Worm (Caenorhabditis elegans) whole organism, late embryonic: ENCODE data around the gene D1054.1.

Source experiments
- C08G9.2 ChIP-seq: sonication (generic microtip); optimal IDR thresholded peaks from 2 replicates; lab custom pipeline; 2016; ENCODE audit warnings: mild to moderate bottlenecking, missing genetic modification characterization, moderate library complexity, missing compliant biosample characterization
- F13H6.1 ChIP-seq: sonication (generic microtip); optimal IDR thresholded peaks from 2 replicates; lab custom pipeline; 2016; ENCODE audit warnings: missing genetic modification characterization, missing compliant biosample characterization
- K02D7.2 ChIP-seq: sonication (generic microtip); optimal IDR thresholded peaks from 2 replicates; lab custom pipeline; 2017; ENCODE audit warnings: mild to moderate bottlenecking, missing genetic modification characterization, missing compliant biosample characterization
- K09A11.1 ChIP-seq: sonication (generic microtip); optimal IDR thresholded peaks from 2 replicates; lab custom pipeline; 2017; ENCODE audit warnings: antibody characterized with exemption, mild to moderate bottlenecking, missing genetic modification characterization, missing compliant biosample characterization; ENCODE audit not compliant: insufficient read depth
- T23F11.4 ChIP-seq: fragments of 200-800 bp; sonication (Bioruptor generic); optimal IDR thresholded peaks from 2 replicates; lab custom pipeline; 2018; ENCODE audit warnings: mild to moderate bottlenecking, missing genetic modification characterization, missing compliant biosample characterization
- Y22D7AL.16 ChIP-seq: sonication (generic microtip); optimal IDR thresholded peaks from 2 replicates; lab custom pipeline; 2016; ENCODE audit warnings: missing genetic modification characterization, missing compliant biosample characterization
- ahr-1 ChIP-seq: sonication (generic microtip); optimal IDR thresholded peaks from 2 replicates; lab custom pipeline; 2016; ENCODE audit warnings: missing genetic modification characterization, missing compliant biosample characterization
- ama-1 ChIP-seq: fragments of 150-350 bp; optimal IDR thresholded peaks from 2 replicates; lab custom pipeline; 2014
- ceh-14 ChIP-seq: sonication (generic microtip); optimal IDR thresholded peaks from 2 replicates; lab custom pipeline; 2016; ENCODE audit warnings: missing genotype, missing genetic modification characterization, missing compliant biosample characterization
- ceh-18 ChIP-seq: sonication (generic microtip); optimal IDR thresholded peaks from 2 replicates; lab custom pipeline; 2016; ENCODE audit warnings: missing genetic modification characterization, missing compliant biosample characterization
- ceh-22 ChIP-seq: sonication (generic microtip); optimal IDR thresholded peaks from 2 replicates; lab custom pipeline; 2017; ENCODE audit warnings: missing biosample characterization, missing genetic modification characterization
- ceh-30 ChIP-seq: fragments of 150-350 bp; optimal IDR thresholded peaks from 2 replicates; lab custom pipeline; 2014; ENCODE audit warnings: missing biosample characterization, missing genetic modification characterization
- ceh-31 ChIP-seq: sonication (generic microtip); optimal IDR thresholded peaks from 2 replicates; lab custom pipeline; 2016; ENCODE audit warnings: missing genetic modification characterization, missing compliant biosample characterization
- ceh-34 ChIP-seq: sonication (generic microtip); optimal IDR thresholded peaks from 2 replicates; lab custom pipeline; 2016; ENCODE audit warnings: mild to moderate bottlenecking, missing genetic modification characterization, missing compliant biosample characterization
- ceh-45 ChIP-seq: fragments of 200-800 bp; sonication (Bioruptor generic); IDR thresholded peaks from 2 replicates; pipeline ENCODE4 v1.3.6; 2022; ENCODE audit warnings: missing genetic modification reagents, missing genetic modification characterization, missing compliant biosample characterization
- ceh-48 ChIP-seq: sonication (generic microtip); optimal IDR thresholded peaks from 2 replicates; lab custom pipeline; 2016; ENCODE audit warnings: missing genetic modification characterization, inconsistent platforms, missing compliant biosample characterization
- ceh-6 ChIP-seq: fragments of 200-800 bp; sonication (Bioruptor generic); optimal IDR thresholded peaks from 2 replicates; lab custom pipeline; 2018; ENCODE audit warnings: mild to moderate bottlenecking, missing genetic modification characterization, missing compliant biosample characterization
- ceh-9 ChIP-seq: sonication (generic microtip); optimal IDR thresholded peaks from 2 replicates; lab custom pipeline; 2016; ENCODE audit warnings: mild to moderate bottlenecking, missing genetic modification characterization, inconsistent platforms, missing compliant biosample characterization
- che-1 ChIP-seq: sonication (generic microtip); optimal IDR thresholded peaks from 2 replicates; lab custom pipeline; 2016; ENCODE audit warnings: mild to moderate bottlenecking, missing genetic modification characterization, missing compliant biosample characterization
- dmd-4 ChIP-seq: sonication (generic microtip); optimal IDR thresholded peaks from 2 replicates; lab custom pipeline; 2016; ENCODE audit warnings: borderline replicate concordance, missing genetic modification characterization, missing compliant biosample characterization
- dve-1 ChIP-seq: sonication (generic microtip); optimal IDR thresholded peaks from 2 replicates; lab custom pipeline; 2017; ENCODE audit warnings: antibody characterized with exemption, mild to moderate bottlenecking, missing genetic modification characterization, missing compliant biosample characterization
- elt-2 ChIP-seq: sonication (generic microtip); optimal IDR thresholded peaks from 2 replicates; lab custom pipeline; 2016; ENCODE audit warnings: missing genetic modification reagents, missing genetic modification characterization, missing compliant biosample characterization
- elt-4 ChIP-seq: sonication (generic microtip); optimal IDR thresholded peaks from 2 replicates; lab custom pipeline; 2016; ENCODE audit warnings: missing genetic modification characterization, missing compliant biosample characterization
- eyg-1 ChIP-seq: sonication (generic microtip); optimal IDR thresholded peaks from 2 replicates; lab custom pipeline; 2016; ENCODE audit warnings: missing genotype, missing genetic modification characterization, missing compliant biosample characterization
- fkh-10 ChIP-seq: fragments of 150-350 bp; optimal IDR thresholded peaks from 2 replicates; lab custom pipeline; 2014; ENCODE audit warnings: missing biosample characterization, missing genetic modification reagents, missing genetic modification characterization
- fkh-6 ChIP-seq: sonication (generic microtip); optimal IDR thresholded peaks from 2 replicates; lab custom pipeline; 2016; ENCODE audit warnings: missing genetic modification characterization, missing compliant biosample characterization
- hlh-13 ChIP-seq: fragments of 200-800 bp; sonication (Bioruptor generic); optimal IDR thresholded peaks from 2 replicates; lab custom pipeline; 2018; ENCODE audit warnings: mild to moderate bottlenecking, missing genetic modification characterization, missing compliant biosample characterization
- hlh-6 ChIP-seq: sonication (generic microtip); optimal IDR thresholded peaks from 2 replicates; lab custom pipeline; 2016; ENCODE audit warnings: missing genotype, missing genetic modification characterization, missing compliant biosample characterization
- lim-6 ChIP-seq: sonication (generic microtip); optimal IDR thresholded peaks from 2 replicates; lab custom pipeline; 2016; ENCODE audit warnings: missing genetic modification characterization, missing compliant biosample characterization
- lin-11 ChIP-seq: fragments of 200-800 bp; sonication (Bioruptor generic); optimal IDR thresholded peaks from 2 replicates; lab custom pipeline; 2018; ENCODE audit warnings: mild to moderate bottlenecking, missing genetic modification characterization, missing compliant biosample characterization
- madf-2 ChIP-seq: sonication (generic microtip); optimal IDR thresholded peaks from 2 replicates; lab custom pipeline; 2017; ENCODE audit warnings: missing genetic modification characterization, missing compliant biosample characterization
- mec-3 ChIP-seq: sonication (generic microtip); optimal IDR thresholded peaks from 2 replicates; lab custom pipeline; 2016; ENCODE audit warnings: borderline replicate concordance, missing genetic modification characterization, missing compliant biosample characterization
- nfya-1 ChIP-seq: sonication (generic microtip); optimal IDR thresholded peaks from 2 replicates; lab custom pipeline; 2017; ENCODE audit warnings: missing genetic modification characterization, mild to moderate bottlenecking, missing compliant biosample characterization, antibody characterized with exemption, moderate library complexity
- nhr-232 ChIP-seq: sonication (generic microtip); optimal IDR thresholded peaks from 2 replicates; lab custom pipeline; 2016; ENCODE audit warnings: missing genetic modification characterization, missing compliant biosample characterization
- odd-2 ChIP-seq: sonication (generic microtip); optimal IDR thresholded peaks from 2 replicates; lab custom pipeline; 2017; ENCODE audit warnings: antibody characterized with exemption, mild to moderate bottlenecking, missing genetic modification characterization, missing compliant biosample characterization
- pag-3 ChIP-seq: sonication (generic microtip); optimal IDR thresholded peaks from 2 replicates; lab custom pipeline; 2016; ENCODE audit warnings: missing compliant biosample characterization, missing genetic modification characterization, borderline replicate concordance
- pat-9 ChIP-seq: fragments of 200-800 bp; sonication (Bioruptor generic); optimal IDR thresholded peaks from 2 replicates; lab custom pipeline; 2018; ENCODE audit warnings: mild to moderate bottlenecking, missing genetic modification characterization, moderate library complexity, missing compliant biosample characterization
- pax-1 ChIP-seq: fragments of 150-350 bp; optimal IDR thresholded peaks from 2 replicates; lab custom pipeline; 2014; ENCODE audit warnings: missing biosample characterization, missing genetic modification characterization
- pha-2 ChIP-seq: sonication (generic microtip); optimal IDR thresholded peaks from 2 replicates; lab custom pipeline; 2017; ENCODE audit warnings: mild to moderate bottlenecking, missing genetic modification characterization, missing compliant biosample characterization
- pqm-1 ChIP-seq: sonication (generic microtip); optimal IDR thresholded peaks from 2 replicates; lab custom pipeline; 2016; ENCODE audit warnings: missing genetic modification characterization, missing compliant biosample characterization
- pros-1 ChIP-seq: fragments of 150-350 bp; optimal IDR thresholded peaks from 2 replicates; lab custom pipeline; 2014; ENCODE audit warnings: missing biosample characterization, missing genetic modification reagents, missing genetic modification characterization
- ref-2 ChIP-seq: sonication (generic microtip); optimal IDR thresholded peaks from 2 replicates; lab custom pipeline; 2016; ENCODE audit warnings: missing genetic modification characterization, missing compliant biosample characterization
- sdc-2 ChIP-seq: sonication (generic microtip); optimal IDR thresholded peaks from 2 replicates; lab custom pipeline; 2016; ENCODE audit warnings: missing genotype, missing genetic modification characterization, missing compliant biosample characterization
- sox-2 ChIP-seq: fragments of 200-800 bp; sonication (Bioruptor generic); IDR thresholded peaks from 2 replicates; pipeline ENCODE4 v1.3.6; 2022; ENCODE audit warnings: missing genetic modification reagents, missing genetic modification characterization, missing compliant biosample characterization
- sox-4 ChIP-seq: sonication (generic microtip); optimal IDR thresholded peaks from 2 replicates; lab custom pipeline; 2017; ENCODE audit warnings: mild to moderate bottlenecking, missing genetic modification characterization, inconsistent platforms, missing compliant biosample characterization
- syd-9 ChIP-seq: sonication (generic microtip); optimal IDR thresholded peaks from 2 replicates; lab custom pipeline; 2016; ENCODE audit warnings: mild to moderate bottlenecking, missing genetic modification characterization, moderate library complexity, missing compliant biosample characterization
- tbx-7 ChIP-seq: sonication (generic microtip); optimal IDR thresholded peaks from 2 replicates; lab custom pipeline; 2016; ENCODE audit warnings: missing genotype, missing genetic modification characterization, missing compliant biosample characterization
- ttx-3 ChIP-seq: sonication (generic microtip); optimal IDR thresholded peaks from 2 replicates; lab custom pipeline; 2016; ENCODE audit warnings: missing genetic modification reagents, missing genetic modification characterization, missing compliant biosample characterization
- unc-3 ChIP-seq, 2 experiments: fragments of 200-800 bp in 1 of 2; sonication (Bioruptor generic) in 1 of 2; sonication (generic microtip) in 1 of 2; conservative IDR thresholded peaks in 1 of 2; optimal IDR thresholded peaks in 1 of 2; 2 replicates each; pipeline versions ENCODE4 v1.3.6 to Lab custom; 2016 to 2022; ENCODE audit warnings: missing compliant biosample characterization in 2 of 2, missing genetic modification characterization in 2 of 2, missing genetic modification reagents in 1 of 2
- unc-42 ChIP-seq: sonication (generic microtip); optimal IDR thresholded peaks from 2 replicates; lab custom pipeline; 2016; ENCODE audit warnings: missing genotype, missing genetic modification characterization, missing compliant biosample characterization
- unc-55 ChIP-seq: sonication (generic microtip); optimal IDR thresholded peaks from 2 replicates; lab custom pipeline; 2017; ENCODE audit warnings: missing biosample characterization, missing genetic modification reagents, missing genetic modification characterization
- zip-5 ChIP-seq: sonication (generic microtip); optimal IDR thresholded peaks from 2 replicates; lab custom pipeline; 2016; ENCODE audit warnings: missing genetic modification characterization, missing compliant biosample characterization

The D1054.1 gene

DNA sequence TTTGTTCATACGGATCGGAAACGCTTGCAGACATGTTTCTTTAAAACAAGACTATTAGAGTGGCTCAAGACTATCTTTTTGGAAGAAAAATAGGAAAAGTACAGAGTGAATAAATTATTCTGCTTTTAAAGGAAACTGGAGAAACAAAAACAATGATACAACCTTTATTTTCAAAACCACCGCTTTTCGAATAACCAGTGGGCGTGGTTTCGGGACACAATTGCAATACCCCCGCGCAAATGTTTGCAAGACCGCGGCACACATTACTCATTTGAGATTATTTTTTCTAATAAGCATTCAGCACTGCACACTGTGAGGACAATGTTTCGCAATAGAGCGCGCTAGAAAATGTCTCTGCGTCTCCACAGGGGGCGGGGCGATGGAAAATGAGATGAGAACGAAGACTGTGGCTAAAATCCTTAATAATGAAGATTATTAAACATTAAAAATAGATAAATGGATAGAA lies 37.9 kb upstream of the D1054.1 start, which contains the start of gene plrg-1 (continued):
- TF ChIP-seq ceh-48 (tag; lab: Kevin White, UChicago): peak; percentile 58
- TF ChIP-seq zip-5 (tag; lab: Kevin White, UChicago): peak; percentile 63
- peak; percentile 85 for TF ChIP-seq sox-4 (tag; lab: Kevin White, UChicago)
- TF ChIP-seq madf-2 (tag; lab: Kevin White, UChicago): peak; percentile 79
- TF ChIP-seq tbx-7 (tag; lab: Kevin White, UChicago): peak; percentile 53
- peak; percentile 71 for TF ChIP-seq fkh-6 (tag; lab: Kevin White, UChicago)
- TF ChIP-seq pha-2: peak; percentile 82
- peak; percentile 93 for TF ChIP-seq ceh-31 (tag; lab: Kevin White, UChicago)
- TF ChIP-seq elt-2 (tag; lab: Kevin White, UChicago): peak; percentile 92
- peak; percentile 79 for TF ChIP-seq C08G9.2 (tag; lab: Kevin White, UChicago)
- no peak for TF ChIP-seq mec-3 (tag; lab: Kevin White, UChicago)
- peak; percentile 95 for TF ChIP-seq ceh-14
- peak; percentile 75 for TF ChIP-seq nhr-232 (tag; lab: Kevin White, UChicago)
- peak; percentile 94 for TF ChIP-seq ceh-34 (tag; lab: Kevin White, UChicago)
- peak; percentile 46 for TF ChIP-seq pqm-1 (tag; lab: Kevin White, UChicago)
- peak; percentile 76 for TF ChIP-seq eyg-1 (tag; lab: Kevin White, UChicago)
- no peak for TF ChIP-seq hlh-13 (GFP tag; lab: Kevin White, UChicago)
- peak; percentile 79 for TF ChIP-seq syd-9 (tag; lab: Kevin White, UChicago)
- peak; percentile 91 for TF ChIP-seq K09A11.1 (tag; lab: Kevin White, UChicago)
- peak; percentile 86 for TF ChIP-seq unc-3 (GFP tag; conservative IDR thresholded peaks at IDR 0.05; lab: Robert Waterston, UW)
- TF ChIP-seq unc-3 (tag; optimal IDR thresholded peaks at IDR 0.05; lab: Kevin White, UChicago): peak; percentile 86
- no peak for TF ChIP-seq ama-1 (lab: Kevin White, UChicago)
- no peak for TF ChIP-seq ceh-9 (tag; lab: Kevin White, UChicago)
- TF ChIP-seq pros-1 (tag; lab: Kevin White, UChicago): peak; percentile 17
- TF ChIP-seq ceh-45 (GFP tag; lab: Robert Waterston, UW): peak; percentile 76
- peak; percentile 91 for TF ChIP-seq sox-2 (GFP tag; lab: Robert Waterston, UW)
- TF ChIP-seq odd-2 (tag; lab: Kevin White, UChicago): peak; percentile 37
- peak; percentile 63 for TF ChIP-seq Y22D7AL.16 (tag; lab: Kevin White, UChicago)
- peak; percentile 71 for TF ChIP-seq unc-42 (tag; lab: Kevin White, UChicago)
- TF ChIP-seq ceh-6 (GFP tag; lab: Kevin White, UChicago): peak; percentile 82
- TF ChIP-seq ahr-1: peak; percentile 73
- no peak for TF ChIP-seq ceh-30 (tag; lab: Kevin White, UChicago)
- TF ChIP-seq dve-1 (tag; lab: Kevin White, UChicago): peak; percentile 35
- TF ChIP-seq pax-1 (tag; lab: Kevin White, UChicago): peak; percentile 49
- TF ChIP-seq ceh-22 (tag; lab: Kevin White, UChicago): peak; percentile 71
- peak; percentile 83 for TF ChIP-seq ttx-3 (tag; lab: Kevin White, UChicago)
- peak; percentile 91 for TF ChIP-seq nfya-1
- no peak for TF ChIP-seq elt-4 (tag; lab: Kevin White, UChicago)
- TF ChIP-seq ceh-18 (tag; lab: Kevin White, UChicago): peak; percentile 86
- peak; percentile 74 for TF ChIP-seq lim-6 (tag; lab: Kevin White, UChicago)
- peak; percentile 76 for TF ChIP-seq T23F11.4 (GFP tag; lab: Kevin White, UChicago)
- peak; percentile 79 for TF ChIP-seq lin-11
- peak; percentile 83 for TF ChIP-seq pat-9 (tag; lab: Kevin White, UChicago)
- peak; percentile 22 for TF ChIP-seq fkh-10 (GFP tag; lab: Kevin White, UChicago)
- TF ChIP-seq K02D7.2 (tag; lab: Kevin White, UChicago): peak; percentile 67
- peak; percentile 75 for TF ChIP-seq dmd-4 (tag; lab: Kevin White, UChicago)
- TF ChIP-seq hlh-6 (tag; lab: Kevin White, UChicago): peak; percentile 91
- TF ChIP-seq ref-2 (tag; lab: Kevin White, UChicago): peak; percentile 89
- peak; percentile 77 for TF ChIP-seq F13H6.1
- TF ChIP-seq unc-55 (GFP tag; lab: Kevin White, UChicago): peak; percentile 11
- peak; percentile 79 for TF ChIP-seq sdc-2
- TF ChIP-seq pag-3 (tag; lab: Kevin White, UChicago): peak; percentile 60
- peak; percentile 76 for TF ChIP-seq che-1 (tag; lab: Kevin White, UChicago)
